Worm (Caenorhabditis elegans): Measurements from ENCODE around the gene mcm-6.

mcm-6 gene

ce11 chrIII:9802045-9802444 is 7.9 kb downstream of the mcm-6 start:
- TF ChIP-seq lin-32 (GFP tag; optimal IDR thresholded peaks at IDR 0.05) (no peak), mls-2 (tag; optimal IDR thresholded peaks at IDR 0.05) (no peak), unc-39 (tag; optimal IDR thresholded peaks at IDR 0.05) (no peak), ces-1 (GFP tag; optimal IDR thresholded peaks at IDR 0.05) (no peak), blmp-1 (tag; optimal IDR thresholded peaks at IDR 0.05) (no peak), nhr-12 (tag; optimal IDR thresholded peaks at IDR 0.05) (no peak), nhr-76 (tag; optimal IDR thresholded peaks at IDR 0.05) (no peak), bed-3 (GFP tag; optimal IDR thresholded peaks at IDR 0.05) (no peak), ztf-11 (tag; optimal IDR thresholded peaks at IDR 0.05) (no peak), lsy-2 (tag; optimal IDR thresholded peaks at IDR 0.05) (no peak)

ce11 chrIII:9804997-9805610 is 10.9 kb downstream of the mcm-6 start, which contains the start of gene riok-3:
Gene riok-3, minus strand, starts transcription at chrIII:9805011.
- peak; percentile 55 for TF ChIP-seq nhr-2 (tag; optimal IDR thresholded peaks at IDR 0.05)
- no peak for TF ChIP-seq lin-32 (GFP tag; optimal IDR thresholded peaks at IDR 0.05)
- TF ChIP-seq ham-2 (GFP tag; optimal IDR thresholded peaks at IDR 0.05): peak; percentile 29

- no peak for TF ChIP-seq unc-62 (GFP tag; optimal IDR thresholded peaks at IDR 0.05)
- no peak for TF ChIP-seq elt-1 (tag; optimal IDR thresholded peaks at IDR 0.05; ENCODE audit: borderline replicate concordance, insufficient read depth)
- TF ChIP-seq lin-13 (tag; optimal IDR thresholded peaks at IDR 0.05): no peak
- no peak for TF ChIP-seq drap-1 (GFP tag; optimal IDR thresholded peaks at IDR 0.05)
- no peak for TF ChIP-seq mls-2 (tag; optimal IDR thresholded peaks at IDR 0.05)
- TF ChIP-seq nhr-76 (tag; optimal IDR thresholded peaks at IDR 0.05): no peak
- no peak for TF ChIP-seq sem-2 (GFP tag; optimal IDR thresholded peaks at IDR 0.05)
- TF ChIP-seq blmp-1 (tag; optimal IDR thresholded peaks at IDR 0.05): no peak
- TF ChIP-seq flh-1 (GFP tag; optimal IDR thresholded peaks at IDR 0.05): no peak
- TF ChIP-seq elt-3 (tag; optimal IDR thresholded peaks at IDR 0.05): no peak
- no peak for TF ChIP-seq bed-3 (GFP tag; optimal IDR thresholded peaks at IDR 0.05)
- TF ChIP-seq unc-39 (tag; optimal IDR thresholded peaks at IDR 0.05): no peak
- no peak for TF ChIP-seq nhr-12 (tag; optimal IDR thresholded peaks at IDR 0.05)
These were observed 12.9 kb downstream of the mcm-6 start, which contains the start of gene ZK632.4 for ce11 chrIII:9806968-9807559. Gene ZK632.4, minus strand, starts transcription at chrIII:9807454.

ce11 chrIII:9807560-9808046 is 13.4 kb downstream of the mcm-6 start:
- TF ChIP-seq hlh-1 (tag; optimal IDR thresholded peaks at IDR 0.05) (no peak), elt-3 (tag; optimal IDR thresholded peaks at IDR 0.05) (no peak), zip-8 (tag; optimal IDR thresholded peaks at IDR 0.05) (no peak), cnd-1 (tag; optimal IDR thresholded peaks at IDR 0.05) (no peak), unc-62 (GFP tag; optimal IDR thresholded peaks at IDR 0.05) (peak; percentile 4), nhr-12 (tag; optimal IDR thresholded peaks at IDR 0.05) (no peak)

ce11 chrIII:9808179-9808578 is 14.0 kb downstream of the mcm-6 start, which contains the start of gene gtap-2:
Gene gtap-2, plus strand, starts transcription at chrIII:9808544.
- TF ChIP-seq ces-1 (GFP tag; optimal IDR thresholded peaks at IDR 0.05) (peak; percentile 72), ceh-83 (GFP tag; optimal IDR thresholded peaks at IDR 0.05) (no peak), lsy-2 (tag; optimal IDR thresholded peaks at IDR 0.05) (peak; percentile 35), unc-39 (tag; optimal IDR thresholded peaks at IDR 0.05) (no peak)

- TF ChIP-seq elt-3 (tag; optimal IDR thresholded peaks at IDR 0.05) (no peak), nhr-2 (tag; optimal IDR thresholded peaks at IDR 0.05) (no peak), unc-62 (GFP tag; optimal IDR thresholded peaks at IDR 0.05) (no peak), unc-120 (tag; optimal IDR thresholded peaks at IDR 0.05; ENCODE audit: poor library complexity, severe bottlenecking) (no peak)
These were observed 19.0 kb downstream of the mcm-6 start, which contains the start of gene ZK632.14 for ce11 chrIII:9813146-9813545. Gene ZK632.14, plus strand, starts transcription at chrIII:9813446.

- peak; percentile 73 for TF ChIP-seq mls-2 (tag; optimal IDR thresholded peaks at IDR 0.05)
- no peak for TF ChIP-seq lsy-2 (tag; optimal IDR thresholded peaks at IDR 0.05)
- no peak for TF ChIP-seq ceh-83 (GFP tag; optimal IDR thresholded peaks at IDR 0.05)
- TF ChIP-seq tbx-8 (GFP tag; optimal IDR thresholded peaks at IDR 0.05): no peak
- TF ChIP-seq unc-62 (GFP tag; optimal IDR thresholded peaks at IDR 0.05): peak; percentile 38
- peak; percentile 67 for TF ChIP-seq cnd-1 (tag; optimal IDR thresholded peaks at IDR 0.05)
- TF ChIP-seq ceh-39 (tag; optimal IDR thresholded peaks at IDR 0.05): no peak
- TF ChIP-seq hlh-1 (tag; optimal IDR thresholded peaks at IDR 0.05): no peak
- TF ChIP-seq mab-5 (tag; optimal IDR thresholded peaks at IDR 0.05): no peak
- TF ChIP-seq nhr-237 (tag; optimal IDR thresholded peaks at IDR 0.05): no peak
- TF ChIP-seq snpc-4 (tag; optimal IDR thresholded peaks at IDR 0.05): no peak
- TF ChIP-seq drap-1 (GFP tag; optimal IDR thresholded peaks at IDR 0.05): no peak
- TF ChIP-seq ces-1 (GFP tag; optimal IDR thresholded peaks at IDR 0.05): peak; percentile 4
- no peak for TF ChIP-seq unc-39 (tag; optimal IDR thresholded peaks at IDR 0.05)
- no peak for TF ChIP-seq nhr-28 (tag; optimal IDR thresholded peaks at IDR 0.05)
- no peak for TF ChIP-seq lin-13 (tag; optimal IDR thresholded peaks at IDR 0.05)
- TF ChIP-seq elt-3 (tag; optimal IDR thresholded peaks at IDR 0.05): no peak
- TF ChIP-seq nhr-2 (tag; optimal IDR thresholded peaks at IDR 0.05): peak; percentile 84
- TF ChIP-seq ham-2 (GFP tag; optimal IDR thresholded peaks at IDR 0.05): peak; percentile 34
- peak; percentile 8 for TF ChIP-seq mep-1 (tag; optimal IDR thresholded peaks at IDR 0.05)
- no peak for TF ChIP-seq ztf-11 (tag; optimal IDR thresholded peaks at IDR 0.05)
- no peak for TF ChIP-seq zip-8 (tag; optimal IDR thresholded peaks at IDR 0.05)
- no peak for TF ChIP-seq nhr-12 (tag; optimal IDR thresholded peaks at IDR 0.05)
- no peak for TF ChIP-seq flh-1 (GFP tag; optimal IDR thresholded peaks at IDR 0.05)
- no peak for TF ChIP-seq blmp-1 (tag; optimal IDR thresholded peaks at IDR 0.05)
- TF ChIP-seq unc-120 (tag; optimal IDR thresholded peaks at IDR 0.05; ENCODE audit: poor library complexity, severe bottlenecking): peak; percentile 30
- TF ChIP-seq lin-32 (GFP tag; optimal IDR thresholded peaks at IDR 0.05): peak; percentile 16
These were observed 23.0 kb downstream of the mcm-6 start, which contains the start of gene cnx-1 for ce11 chrIII:9817087-9817612. Gene cnx-1, minus strand, starts transcription at chrIII:9817137.
